Worm (Caenorhabditis elegans) whole organism, L1 larva: ENCODE results near the gene F46B6.2.

ENCODE experiments used
- C16A3.4 ChIP-seq: fragments of 150-350 bp; optimal IDR thresholded peaks from 2 replicates; lab custom pipeline; 2014; ENCODE audit warnings: missing biosample characterization, missing genetic modification characterization
- alr-1 ChIP-seq: fragments of 200-800 bp; sonication (Bioruptor generic); optimal IDR thresholded peaks from 2 replicates; lab custom pipeline; 2018; ENCODE audit warnings: borderline replicate concordance, mild to moderate bottlenecking, missing genetic modification characterization, missing compliant biosample characterization
- ceh-82 ChIP-seq, 3 experiments: fragments of 150-350 bp in 1 of 3; sonication (generic microtip) in 2 of 3; optimal IDR thresholded peaks; 2 replicates each; lab custom pipeline; 2014 to 2017; ENCODE audit warnings: missing biosample characterization in 3 of 3, missing genetic modification characterization in 3 of 3
- efl-1 ChIP-seq, 4 experiments: fragments of 150-350 bp; optimal IDR thresholded peaks in 3 of 4; peaks in 1 of 4; 1 replicate in 1 of 4; 2 replicates in 3 of 4; lab custom pipeline; 2014; ENCODE audit warnings: missing biosample characterization in 2 of 4, missing genetic modification characterization in 2 of 4, missing genetic modification reagents in 2 of 4
- egl-27 ChIP-seq, 2 experiments: fragments of 150-350 bp in 1 of 2; sonication (generic microtip); optimal IDR thresholded peaks; 3 replicates each; lab custom pipeline; 2017 to 2018; ENCODE audit warnings: missing biosample characterization in 2 of 2, missing genetic modification characterization in 2 of 2, missing genetic modification reagents in 2 of 2
- mep-1 ChIP-seq: fragments of 150-350 bp; optimal IDR thresholded peaks from 2 replicates; lab custom pipeline; 2014; ENCODE audit warnings: missing biosample characterization, missing genetic modification characterization
- nhr-11 ChIP-seq: fragments of 150-350 bp; optimal IDR thresholded peaks from 2 replicates; lab custom pipeline; 2014; ENCODE audit warnings: missing biosample characterization, missing genetic modification characterization
- nhr-237 ChIP-seq: fragments of 150-350 bp; optimal IDR thresholded peaks from 2 replicates; lab custom pipeline; 2014; ENCODE audit warnings: missing biosample characterization, missing genetic modification characterization
- nhr-77 ChIP-seq: fragments of 150-350 bp; optimal IDR thresholded peaks from 2 replicates; lab custom pipeline; 2014; ENCODE audit warnings: missing biosample characterization, missing genetic modification characterization
- sox-4 ChIP-seq: sonication (generic microtip); optimal IDR thresholded peaks from 2 replicates; lab custom pipeline; 2016; ENCODE audit warnings: missing genetic modification characterization, missing compliant biosample characterization
- unc-62 ChIP-seq: fragments of 150-350 bp; optimal IDR thresholded peaks from 2 replicates; lab custom pipeline; 2014; ENCODE audit warnings: missing biosample characterization, missing genetic modification reagents, missing genetic modification characterization
- zag-1 ChIP-seq: fragments of 150-350 bp; optimal IDR thresholded peaks from 2 replicates; lab custom pipeline; 2014; ENCODE audit warnings: missing biosample characterization, missing genetic modification characterization
- ztf-4 ChIP-seq: fragments of 150-350 bp; optimal IDR thresholded peaks from 2 replicates; lab custom pipeline; 2014; ENCODE audit warnings: missing biosample characterization, missing genetic modification characterization

DNA sequence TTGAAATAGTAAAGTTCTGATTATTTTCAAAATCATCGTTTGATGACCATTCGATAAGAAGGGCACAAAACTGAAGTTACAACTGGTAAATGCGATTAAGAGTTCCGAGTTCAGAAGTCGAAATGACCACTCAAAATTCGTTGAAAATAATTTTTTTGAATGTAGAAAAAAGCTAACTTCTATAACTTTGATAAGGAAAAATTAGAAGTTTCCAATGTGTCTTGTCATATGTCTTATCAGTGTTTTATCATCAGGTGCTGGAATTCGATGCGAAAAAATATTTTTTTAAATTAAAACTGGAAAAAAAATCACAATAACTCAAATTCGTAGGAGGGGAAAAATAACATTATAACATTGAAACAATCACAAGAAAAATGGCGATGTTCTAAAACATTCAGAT, 46.4 kb upstream of the F46B6.2 start:
- no peak for TF ChIP-seq nhr-237
- TF ChIP-seq zag-1 (tag; lab: Kevin White, UChicago) = no peak
- TF ChIP-seq unc-62 = no peak
- no peak for TF ChIP-seq mep-1 (tag; lab: Kevin White, UChicago)
- TF ChIP-seq egl-27 (tag; optimal IDR thresholded peaks at IDR 0.05; lab: Kevin White, UChicago) = no peak
- TF ChIP-seq C16A3.4 = no peak
- no peak for TF ChIP-seq ceh-82 (tag; optimal IDR thresholded peaks at IDR 0.05; lab: Kevin White, UChicago)
- no peak for TF ChIP-seq ztf-4 (tag; lab: Kevin White, UChicago)
- no peak for TF ChIP-seq sox-4 (tag; lab: Kevin White, UChicago)
- no peak for TF ChIP-seq nhr-77
- no peak for TF ChIP-seq alr-1
- no peak for TF ChIP-seq efl-1 (optimal IDR thresholded peaks at IDR 0.05; lab: Kevin White, UChicago)
- no peak for TF ChIP-seq efl-1 (GFP tag; optimal IDR thresholded peaks at IDR 0.05 in 1 of 2; lab: Kevin White, UChicago)
- no peak for TF ChIP-seq nhr-11 (tag; lab: Kevin White, UChicago)
